Fruit fly (Drosophila melanogaster) whole organism, embryonic: Measurements from ENCODE around the gene Snapin.

Experiments used
- Atf3 ChIP-seq: fragments of 200-800 bp; sonication (Bioruptor generic); optimal IDR thresholded peaks from 3 replicates; lab custom pipeline; 2016; ENCODE audit warnings: missing biosample characterization, missing genetic modification characterization
- Atf6 ChIP-seq: fragments of 200-800 bp; sonication (Bioruptor generic); IDR thresholded peaks from 2 replicates; pipeline ENCODE4 v1.3.6; 2022; ENCODE audit warnings: missing biosample characterization, missing genetic modification characterization
- Bgb ChIP-seq: fragments of 200-800 bp; sonication (Bioruptor generic); IDR thresholded peaks from 2 replicates; pipeline ENCODE4 v1.3.6; 2022; ENCODE audit warnings: missing biosample characterization, missing genetic modification characterization; ENCODE audit not compliant: partially characterized antibody
- CG10543 ChIP-seq: fragments of 200-800 bp; sonication (Bioruptor generic); optimal IDR thresholded peaks from 3 replicates; lab custom pipeline; 2017; ENCODE audit warnings: missing biosample characterization, mild to moderate bottlenecking, missing genetic modification characterization, moderate library complexity
- CG12769 ChIP-seq: fragments of 200-800 bp; sonication (Bioruptor generic); optimal IDR thresholded peaks from 2 replicates; lab custom pipeline; 2019; ENCODE audit warnings: missing biosample characterization, mild to moderate bottlenecking, missing genetic modification characterization, moderate library complexity
- CG15479 ChIP-seq: fragments of 200-800 bp; sonication (Bioruptor generic); optimal IDR thresholded peaks from 3 replicates; lab custom pipeline; 2019; ENCODE audit warnings: missing biosample characterization, mild to moderate bottlenecking, missing genetic modification characterization, moderate library complexity
- CG18599 ChIP-seq: fragments of 200-800 bp; sonication (Bioruptor generic); optimal IDR thresholded peaks from 3 replicates; lab custom pipeline; 2017; ENCODE audit warnings: missing biosample characterization, missing genetic modification characterization, mild to moderate bottlenecking, moderate library complexity, missing genetic modification reagents
- CG2712 ChIP-seq: fragments of 200-800 bp; optimal IDR thresholded peaks from 3 replicates; lab custom pipeline; 2019; ENCODE audit warnings: missing biosample characterization, mild to moderate bottlenecking, missing genetic modification characterization, moderate library complexity
- CG34376 ChIP-seq: fragments of 200-800 bp; sonication (Bioruptor generic); optimal IDR thresholded peaks from 2 replicates; lab custom pipeline; 2018; ENCODE audit warnings: missing biosample characterization, mild to moderate bottlenecking, missing genetic modification characterization
- CG3995 ChIP-seq: fragments of 200-800 bp; sonication (Bioruptor generic); optimal IDR thresholded peaks from 3 replicates; lab custom pipeline; 2016; ENCODE audit warnings: missing biosample characterization, missing genetic modification characterization
- CG4424 ChIP-seq: fragments of 200-800 bp; sonication (Bioruptor generic); optimal IDR thresholded peaks from 3 replicates; lab custom pipeline; 2016; ENCODE audit warnings: missing biosample characterization, missing genetic modification characterization
- CG5180 ChIP-seq: fragments of 200-800 bp; sonication (Bioruptor generic); optimal IDR thresholded peaks from 3 replicates; lab custom pipeline; 2017; ENCODE audit warnings: missing biosample characterization, missing genetic modification characterization, mild to moderate bottlenecking, moderate library complexity, missing genetic modification reagents
- CG7357 ChIP-seq: fragments of 200-800 bp; sonication (Bioruptor generic); IDR thresholded peaks from 3 replicates; pipeline ENCODE4 v1.3.6; 2022; ENCODE audit warnings: missing biosample characterization, missing genetic modification characterization
- CG7839 ChIP-seq: fragments of 200-800 bp; sonication (Bioruptor generic); optimal IDR thresholded peaks from 3 replicates; lab custom pipeline; 2018; ENCODE audit warnings: missing biosample characterization, mild to moderate bottlenecking, missing genetic modification characterization, moderate library complexity
- CG7987 ChIP-seq: fragments of 200-800 bp; sonication (Bioruptor generic); optimal IDR thresholded peaks from 2 replicates; lab custom pipeline; 2018; ENCODE audit warnings: missing biosample characterization, mild to moderate bottlenecking, missing genetic modification characterization, moderate library complexity
- CG8281 ChIP-seq: fragments of 200-800 bp; sonication (Bioruptor generic); optimal IDR thresholded peaks from 2 replicates; lab custom pipeline; 2018; ENCODE audit warnings: missing biosample characterization, mild to moderate bottlenecking, missing genetic modification characterization, moderate library complexity
- Chrac-16 ChIP-seq: fragments of 200-800 bp; sonication (Bioruptor generic); optimal IDR thresholded peaks from 3 replicates; lab custom pipeline; 2016; ENCODE audit warnings: missing biosample characterization, missing genetic modification characterization
- Deaf1 ChIP-seq: fragments of 200-800 bp; optimal IDR thresholded peaks from 3 replicates; lab custom pipeline; 2019; ENCODE audit warnings: missing biosample characterization, mild to moderate bottlenecking, missing genetic modification characterization, moderate library complexity
- GATAe ChIP-seq: fragments of 200-800 bp; sonication (Bioruptor generic); conservative IDR thresholded peaks from 2 replicates; pipeline ENCODE4 v1.3.6; 2022; ENCODE audit warnings: missing biosample characterization, missing genetic modification characterization
- Gsc ChIP-seq: fragments of 200-800 bp; sonication (Bioruptor generic); IDR thresholded peaks from 2 replicates; pipeline ENCODE4 v1.3.6; 2022; ENCODE audit warnings: missing biosample characterization, missing genetic modification characterization
- HLH4C ChIP-seq: fragments of 200-800 bp; sonication (Bioruptor generic); IDR thresholded peaks from 3 replicates; pipeline ENCODE4 v1.3.6; 2022; ENCODE audit warnings: missing biosample characterization, missing genetic modification characterization; ENCODE audit not compliant: partially characterized antibody
- Hey ChIP-seq: fragments of 200-800 bp; sonication (Bioruptor generic); optimal IDR thresholded peaks from 3 replicates; lab custom pipeline; 2018; ENCODE audit warnings: missing biosample characterization, mild to moderate bottlenecking, missing genetic modification characterization
- Lim3 ChIP-seq: fragments of 200-800 bp; sonication (Bioruptor generic); IDR thresholded peaks from 2 replicates; pipeline ENCODE4 v1.3.6; 2022; ENCODE audit warnings: missing biosample characterization, missing genetic modification characterization
- Med ChIP-seq: fragments of 200-800 bp; sonication (Bioruptor generic); peaks from one replicate; lab custom pipeline; 2016; ENCODE audit warnings: missing biosample characterization, missing genetic modification characterization, mild to moderate bottlenecking, inconsistent platforms, moderate library complexity
- Pdp1 ChIP-seq, 2 experiments: fragments of 200-800 bp; sonication (Bioruptor generic); optimal IDR thresholded peaks; 3 replicates each; lab custom pipeline; 2016; ENCODE audit warnings: missing biosample characterization in 2 of 2, missing genetic modification characterization in 2 of 2, mild to moderate bottlenecking in 1 of 2, moderate library complexity in 1 of 2
- Usf ChIP-seq: fragments of 200-800 bp; sonication (Bioruptor generic); optimal IDR thresholded peaks from 2 replicates; lab custom pipeline; 2017; ENCODE audit warnings: missing genotype, missing biosample characterization, missing genetic modification characterization
- Vsx1 ChIP-seq: fragments of 200-800 bp; sonication (Bioruptor generic); optimal IDR thresholded peaks from 2 replicates; lab custom pipeline; 2017; ENCODE audit warnings: missing biosample characterization, mild to moderate bottlenecking, missing genetic modification characterization, missing genetic modification reagents
- bsh ChIP-seq, 2 experiments: fragments of 200-800 bp; sonication (Bioruptor generic); optimal IDR thresholded peaks; 2 replicates each; lab custom pipeline; 2017 to 2018; ENCODE audit warnings: mild to moderate bottlenecking in 2 of 2, missing biosample characterization in 2 of 2, missing genetic modification characterization in 2 of 2, moderate library complexity in 1 of 2
- chinmo ChIP-seq: fragments of 200-800 bp; sonication (Bioruptor generic); IDR thresholded peaks from 4 replicates; pipeline ENCODE4 v1.3.6; 2022; ENCODE audit warnings: missing biosample characterization, missing genetic modification characterization; ENCODE audit not compliant: partially characterized antibody
- cwo ChIP-seq: fragments of 200-800 bp; sonication (Bioruptor generic); optimal IDR thresholded peaks from 3 replicates; lab custom pipeline; 2017; ENCODE audit warnings: missing biosample characterization, missing genetic modification characterization, mild to moderate bottlenecking, moderate library complexity, missing genetic modification reagents
- dysf ChIP-seq: fragments of 200-800 bp; sonication (Bioruptor generic); IDR thresholded peaks from 3 replicates; pipeline ENCODE4 v1.3.6; 2022; ENCODE audit warnings: missing biosample characterization, missing genetic modification characterization
- exex ChIP-seq: fragments of 200-800 bp; sonication (Bioruptor generic); optimal IDR thresholded peaks from 4 replicates; lab custom pipeline; 2018; ENCODE audit warnings: missing biosample characterization, mild to moderate bottlenecking, missing genetic modification characterization, moderate library complexity
- ftz-f1 ChIP-seq: fragments of 200-800 bp; sonication (Bioruptor generic); optimal IDR thresholded peaks from 2 replicates; lab custom pipeline; 2016; ENCODE audit warnings: missing biosample characterization, missing genetic modification characterization
- grn ChIP-seq: fragments of 200-800 bp; sonication (Bioruptor generic); optimal IDR thresholded peaks from 3 replicates; lab custom pipeline; 2017; ENCODE audit warnings: missing biosample characterization, missing genetic modification characterization
- gro ChIP-seq: fragments of 200-800 bp; sonication (Bioruptor generic); optimal IDR thresholded peaks from 2 replicates; lab custom pipeline; 2016; ENCODE audit warnings: missing biosample characterization, missing genetic modification characterization
- inv ChIP-seq: fragments of 200-800 bp; sonication (Bioruptor generic); IDR thresholded peaks from 2 replicates; pipeline ENCODE4 v1.3.6; 2022; ENCODE audit warnings: missing biosample characterization, missing genetic modification characterization; ENCODE audit not compliant: partially characterized antibody
- lab ChIP-seq: fragments of 200-800 bp; sonication (Bioruptor generic); optimal IDR thresholded peaks from 3 replicates; lab custom pipeline; 2017; ENCODE audit warnings: missing biosample characterization, missing genetic modification characterization, mild to moderate bottlenecking, moderate library complexity, missing genetic modification reagents
- mirr ChIP-seq: fragments of 200-800 bp; sonication (Bioruptor generic); optimal IDR thresholded peaks from 3 replicates; lab custom pipeline; 2018; ENCODE audit warnings: missing biosample characterization, mild to moderate bottlenecking, missing genetic modification characterization
- nom ChIP-seq: fragments of 200-800 bp; sonication (Bioruptor generic); optimal IDR thresholded peaks from 2 replicates; lab custom pipeline; 2017; ENCODE audit warnings: missing biosample characterization, missing genetic modification characterization, mild to moderate bottlenecking, moderate library complexity, missing genetic modification reagents
- peb ChIP-seq: fragments of 200-800 bp; sonication (Bioruptor generic); IDR thresholded peaks from 2 replicates; pipeline ENCODE4 v1.3.6; 2022; ENCODE audit warnings: missing biosample characterization, missing genetic modification characterization
- pho ChIP-seq: fragments of 200-800 bp; sonication (Bioruptor generic); optimal IDR thresholded peaks from 2 replicates; lab custom pipeline; 2016; ENCODE audit warnings: missing biosample characterization, missing genetic modification characterization
- sd ChIP-seq: fragments of 200-800 bp; sonication (Bioruptor generic); optimal IDR thresholded peaks from 3 replicates; lab custom pipeline; 2018; ENCODE audit warnings: missing biosample characterization, mild to moderate bottlenecking, missing genetic modification characterization, moderate library complexity
- sug ChIP-seq: fragments of 200-800 bp; optimal IDR thresholded peaks from 2 replicates; lab custom pipeline; 2019; ENCODE audit warnings: missing biosample characterization, mild to moderate bottlenecking, missing genetic modification characterization, moderate library complexity
- twi ChIP-seq: fragments of 200-800 bp; optimal IDR thresholded peaks from 2 replicates; lab custom pipeline; 2019; ENCODE audit warnings: missing biosample characterization, mild to moderate bottlenecking, missing genetic modification characterization, moderate library complexity
- z ChIP-seq: fragments of 200-800 bp; sonication (Bioruptor generic); IDR thresholded peaks from 3 replicates; pipeline ENCODE4 v1.3.6; 2022; ENCODE audit warnings: missing biosample characterization, missing genetic modification characterization

Snapin gene

dm6 chr2L:2802527-2802926 is 43.0 kb upstream of the Snapin start:
- TF ChIP-seq CG8281 (tag; lab: Kevin White, UChicago), result peak; percentile 96
- TF ChIP-seq twi, result no peak
- peak; percentile 96 for TF ChIP-seq nom
- peak in 1 of 2 experiments; percentile 69 for TF ChIP-seq bsh (GFP tag; optimal IDR thresholded peaks at IDR 0.05; lab: Kevin White, UChicago)
- peak; percentile 24 for TF ChIP-seq CG5180
- no peak for TF ChIP-seq peb (GFP tag; lab: Robert Waterston, UW)
- TF ChIP-seq Med (GFP tag; lab: Kevin White, UChicago), result peak; percentile 50

dm6 chr2L:2800956-2801776 is 41.7 kb upstream of the Snapin start:
- TF ChIP-seq pho (GFP tag; lab: Kevin White, UChicago) (no peak), Chrac-16 (GFP tag; lab: Kevin White, UChicago) (no peak), Atf3 (GFP tag; lab: Kevin White, UChicago) (no peak), Deaf1 (tag; lab: Kevin White, UChicago) (peak; percentile 15), Pdp1 (GFP tag; optimal IDR thresholded peaks at IDR 0.05; lab: Kevin White, UChicago) (peak in 1 of 2 experiments; percentile 25), sd (peak; percentile 70), HLH4C (GFP tag; lab: Robert Waterston, UW) (no peak), CG7839 (tag; lab: Kevin White, UChicago) (no peak), z (GFP tag; lab: Robert Waterston, UW) (no peak), CG18599 (peak; percentile 44), CG4424 (GFP tag; lab: Kevin White, UChicago) (no peak), Usf (GFP tag; lab: Kevin White, UChicago) (no peak), Hey (tag; lab: Kevin White, UChicago) (peak; percentile 83), dysf (GFP tag; lab: Robert Waterston, UW) (no peak), CG3995 (peak; percentile 66), Vsx1 (peak; percentile 34), cwo (GFP tag; lab: Kevin White, UChicago) (peak; percentile 83), CG12769 (tag; lab: Kevin White, UChicago) (peak; percentile 47), Lim3 (GFP tag; lab: Robert Waterston, UW) (peak; percentile 63; the same call in 1 of the 2 replicates), Atf6 (no peak), gro (GFP tag; lab: Kevin White, UChicago) (peak; percentile 36), CG15479 (GFP tag; lab: Kevin White, UChicago) (no peak), sug (peak; percentile 86), CG2712 (tag; lab: Kevin White, UChicago) (no peak), inv (GFP tag; lab: Robert Waterston, UW) (no peak), chinmo (GFP tag; lab: Robert Waterston, UW) (0 out of 4 replicates have a peak, but pooled peaks have one; percentile 45), CG7357 (GFP tag; lab: Robert Waterston, UW) (no peak), GATAe (GFP tag; lab: Robert Waterston, UW) (peak; percentile 26; the same call in 1 of the 2 replicates), CG10543 (GFP tag; lab: Kevin White, UChicago) (peak; percentile 29), Bgb (0 out of 2 replicates have a peak, but pooled peaks have one; percentile 18), grn (GFP tag; lab: Kevin White, UChicago) (peak; percentile 98), CG7987 (peak; percentile 82), Gsc (no peak), lab (GFP tag; lab: Kevin White, UChicago) (peak; percentile 90), mirr (GFP tag; lab: Kevin White, UChicago) (peak; percentile 86), exex (tag; lab: Kevin White, UChicago) (peak; percentile 93), CG34376 (GFP tag; lab: Kevin White, UChicago) (peak; percentile 77), CG5180 (peak; percentile 11), ftz-f1 (GFP tag; lab: Kevin White, UChicago) (peak; percentile 41)
